Worm (Caenorhabditis elegans) whole organism, mixed stage, embryonic: ENCODE measurements around the gene odr-3.

ENCODE experiments used
- bed-3 ChIP-seq: fragments of 200-800 bp; sonication (Bioruptor generic); optimal IDR thresholded peaks from 3 replicates; lab custom pipeline; 2018; ENCODE audit warnings: mild to moderate bottlenecking, missing genetic modification characterization, moderate library complexity, missing compliant biosample characterization
- blmp-1 ChIP-seq: fragments of 150-350 bp; optimal IDR thresholded peaks from 2 replicates; lab custom pipeline; 2014; ENCODE audit warnings: missing biosample characterization, missing genetic modification characterization
- elt-1 ChIP-seq: sonication (generic microtip); optimal IDR thresholded peaks from 2 replicates; lab custom pipeline; 2017; ENCODE audit warnings: missing genetic modification characterization, mild to moderate bottlenecking, missing compliant biosample characterization, antibody characterized with exemption, moderate library complexity, borderline replicate concordance; ENCODE audit not compliant: insufficient read depth
- elt-3 ChIP-seq: fragments of 150-350 bp; optimal IDR thresholded peaks from 2 replicates; lab custom pipeline; 2014; ENCODE audit warnings: missing biosample characterization, missing genetic modification characterization
- lsy-2 ChIP-seq: fragments of 150-350 bp; optimal IDR thresholded peaks from 2 replicates; lab custom pipeline; 2014; ENCODE audit warnings: missing biosample characterization, missing genetic modification characterization
- mep-1 ChIP-seq: fragments of 150-350 bp; optimal IDR thresholded peaks from 2 replicates; lab custom pipeline; 2017; ENCODE audit warnings: missing biosample characterization, missing genetic modification reagents, missing genetic modification characterization, inconsistent platforms
- nhr-12 ChIP-seq: fragments of 150-350 bp; optimal IDR thresholded peaks from 2 replicates; lab custom pipeline; 2014; ENCODE audit warnings: missing biosample characterization, missing genetic modification characterization
- nhr-2 ChIP-seq: fragments of 150-350 bp; optimal IDR thresholded peaks from 2 replicates; lab custom pipeline; 2014; ENCODE audit warnings: missing biosample characterization, missing genetic modification characterization
- ztf-11 ChIP-seq: fragments of 150-350 bp; optimal IDR thresholded peaks from 2 replicates; lab custom pipeline; 2014; ENCODE audit warnings: missing biosample characterization, missing genetic modification characterization

DNA sequence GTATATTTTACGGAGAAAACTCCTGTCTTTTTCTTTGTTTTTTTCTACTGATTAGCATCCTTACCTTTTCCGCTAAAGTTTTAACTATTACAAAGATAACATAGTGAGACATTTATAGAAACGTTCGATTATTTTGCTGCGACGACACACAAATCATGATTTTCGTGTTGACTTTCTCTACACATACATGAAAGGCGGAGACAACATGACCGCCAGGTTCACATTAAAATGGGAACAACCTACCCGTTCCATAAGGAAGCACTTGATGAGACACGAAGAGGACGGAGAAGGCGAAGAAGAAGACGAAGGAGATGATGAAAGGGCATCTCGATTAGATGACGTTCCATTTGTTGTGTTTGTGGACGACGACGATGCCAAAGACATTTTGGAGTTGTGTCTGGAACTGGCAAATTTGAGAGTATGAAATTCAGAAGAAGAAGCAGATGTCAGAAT is 9.6 kb upstream of the odr-3 start, which contains the start of gene C34D1.4:
- TF ChIP-seq nhr-12 (tag; lab: Kevin White, UChicago) (no peak), lsy-2 (tag; lab: Kevin White, UChicago) (no peak), ztf-11 (tag; lab: Kevin White, UChicago) (no peak), elt-3 (tag; lab: Kevin White, UChicago) (no peak), mep-1 (tag; lab: Kevin White, UChicago) (no peak), blmp-1 (tag; lab: Kevin White, UChicago) (no peak), bed-3 (GFP tag; lab: Kevin White, UChicago) (no peak), elt-1 (tag; lab: Kevin White, UChicago) (no peak), nhr-2 (tag; lab: Kevin White, UChicago) (no peak)
